Worm (Caenorhabditis elegans) whole organism, mixed stage, embryonic: ENCODE results near the gene T05D4.2.

ENCODE experiments used
- M03D4.4 ChIP-seq: sonication (generic microtip); optimal IDR thresholded peaks from 2 replicates; lab custom pipeline; 2017; ENCODE audit warnings: mild to moderate bottlenecking, missing genetic modification characterization, missing compliant biosample characterization
- blmp-1 ChIP-seq: fragments of 150-350 bp; optimal IDR thresholded peaks from 2 replicates; lab custom pipeline; 2014; ENCODE audit warnings: missing biosample characterization, missing genetic modification characterization
- elt-1 ChIP-seq: sonication (generic microtip); optimal IDR thresholded peaks from 2 replicates; lab custom pipeline; 2017; ENCODE audit warnings: missing genetic modification characterization, mild to moderate bottlenecking, missing compliant biosample characterization, antibody characterized with exemption, moderate library complexity, borderline replicate concordance; ENCODE audit not compliant: insufficient read depth
- elt-3 ChIP-seq: fragments of 150-350 bp; optimal IDR thresholded peaks from 2 replicates; lab custom pipeline; 2014; ENCODE audit warnings: missing biosample characterization, missing genetic modification characterization
- lin-13 ChIP-seq: fragments of 150-350 bp; optimal IDR thresholded peaks from 2 replicates; lab custom pipeline; 2014; ENCODE audit warnings: missing biosample characterization, missing genetic modification characterization
- lsy-2 ChIP-seq: fragments of 150-350 bp; optimal IDR thresholded peaks from 2 replicates; lab custom pipeline; 2014; ENCODE audit warnings: missing biosample characterization, missing genetic modification characterization
- nhr-28 ChIP-seq: fragments of 150-350 bp; optimal IDR thresholded peaks from 2 replicates; lab custom pipeline; 2014; ENCODE audit warnings: missing biosample characterization, missing genetic modification characterization
- pha-4 ChIP-seq: fragments of 150-350 bp; optimal IDR thresholded peaks from 2 replicates; lab custom pipeline; 2018; ENCODE audit warnings: missing biosample characterization, missing genetic modification reagents, missing genetic modification characterization
- unc-120 ChIP-seq: sonication (generic microtip); optimal IDR thresholded peaks from 2 replicates; lab custom pipeline; 2017; ENCODE audit warnings: missing genetic modification characterization, missing compliant biosample characterization; ENCODE audit not compliant: poor library complexity, severe bottlenecking
- unc-62 ChIP-seq: fragments of 150-350 bp; optimal IDR thresholded peaks from 2 replicates; lab custom pipeline; 2014; ENCODE audit warnings: missing biosample characterization, missing genetic modification reagents, missing genetic modification characterization
- ztf-11 ChIP-seq: fragments of 150-350 bp; optimal IDR thresholded peaks from 2 replicates; lab custom pipeline; 2014; ENCODE audit warnings: missing biosample characterization, missing genetic modification characterization

- TF ChIP-seq nhr-28 (tag; lab: Kevin White, UChicago) = no peak
- no peak for TF ChIP-seq unc-62
- TF ChIP-seq elt-3 (tag; lab: Kevin White, UChicago) = no peak
- no peak for TF ChIP-seq lin-13
- no peak for TF ChIP-seq unc-120 (tag; lab: Kevin White, UChicago)
- peak; percentile 91 for TF ChIP-seq blmp-1 (tag; lab: Kevin White, UChicago)
- TF ChIP-seq pha-4 (tag; lab: Kevin White, UChicago) = no peak
- no peak for TF ChIP-seq elt-1 (tag; lab: Kevin White, UChicago)
- TF ChIP-seq ztf-11 (tag; lab: Kevin White, UChicago) = no peak
- TF ChIP-seq lsy-2 (tag; lab: Kevin White, UChicago) = no peak
- TF ChIP-seq M03D4.4 (tag; lab: Kevin White, UChicago) = no peak
Observed at ce11 chrIII:13560715-13561114, 2.2 kb downstream of the T05D4.2 start.
